Worm (Caenorhabditis elegans) whole organism, early embryonic: ENCODE data around the gene pdcd-2.

Experiments used
- B0310.2 ChIP-seq: sonication (generic microtip); optimal IDR thresholded peaks from 2 replicates; lab custom pipeline; 2016; ENCODE audit warnings: mild to moderate bottlenecking, missing genetic modification characterization, missing compliant biosample characterization
- F13C5.2 ChIP-seq: sonication (generic microtip); optimal IDR thresholded peaks from 2 replicates; lab custom pipeline; 2017; ENCODE audit warnings: mild to moderate bottlenecking, missing genetic modification characterization, inconsistent platforms, missing compliant biosample characterization
- aly-1 ChIP-seq: sonication (generic microtip); optimal IDR thresholded peaks from 2 replicates; lab custom pipeline; 2016; ENCODE audit warnings: missing genetic modification characterization, missing compliant biosample characterization
- ama-1 ChIP-seq: fragments of 150-350 bp; optimal IDR thresholded peaks from 2 replicates; lab custom pipeline; 2014
- ceh-36 ChIP-seq: sonication (generic microtip); optimal IDR thresholded peaks from 2 replicates; lab custom pipeline; 2016; ENCODE audit warnings: missing genetic modification characterization, inconsistent platforms, missing compliant biosample characterization
- ets-7 ChIP-seq: sonication (generic microtip); optimal IDR thresholded peaks from 2 replicates; lab custom pipeline; 2016; ENCODE audit warnings: missing genotype, missing genetic modification characterization, missing compliant biosample characterization
- hmg-4 ChIP-seq: fragments of 200-800 bp; sonication (Bioruptor generic); optimal IDR thresholded peaks from 2 replicates; lab custom pipeline; 2018; ENCODE audit warnings: mild to moderate bottlenecking, missing genetic modification characterization, missing compliant biosample characterization
- pes-1 ChIP-seq: fragments of 200-800 bp; sonication (Bioruptor generic); IDR thresholded peaks from 2 replicates; pipeline ENCODE4 v1.3.6; 2022; ENCODE audit warnings: missing genetic modification reagents, missing genetic modification characterization, missing compliant biosample characterization
- sea-1 ChIP-seq: fragments of 200-800 bp; sonication (Bioruptor generic); conservative IDR thresholded peaks from 2 replicates; pipeline ENCODE4 v1.3.6; 2022; ENCODE audit warnings: missing genetic modification characterization, missing compliant biosample characterization
- tbx-11 ChIP-seq: fragments of 200-800 bp; sonication (Bioruptor generic); IDR thresholded peaks from 2 replicates; pipeline ENCODE4 v1.3.6; 2022; ENCODE audit warnings: missing genetic modification characterization, missing compliant biosample characterization
- tbx-37 ChIP-seq: fragments of 200-800 bp; sonication (Bioruptor generic); conservative IDR thresholded peaks from 2 replicates; pipeline ENCODE4 v1.3.6; 2022; ENCODE audit warnings: missing genetic modification reagents, missing genetic modification characterization, missing compliant biosample characterization

- no peak for TF ChIP-seq aly-1 (tag; lab: Kevin White, UChicago)
- no peak for TF ChIP-seq ets-7
- no peak for TF ChIP-seq F13C5.2 (tag; lab: Kevin White, UChicago)
- no peak for TF ChIP-seq B0310.2 (tag; lab: Kevin White, UChicago)
- no peak for TF ChIP-seq ama-1
- no peak for TF ChIP-seq tbx-37
- no peak for TF ChIP-seq ceh-36 (tag; lab: Kevin White, UChicago)
- no peak for TF ChIP-seq hmg-4 (GFP tag; lab: Kevin White, UChicago)
- TF ChIP-seq pes-1 (GFP tag; lab: Robert Waterston, UW), result no peak
- no peak for TF ChIP-seq sea-1 (GFP tag; lab: Robert Waterston, UW)
- no peak for TF ChIP-seq tbx-11 (GFP tag; lab: Robert Waterston, UW)
Observed at ce11 chrIII:4453301-4453700, 35.4 kb upstream of the pdcd-2 start.
